Fruit fly (Drosophila melanogaster) whole organism, adult: ENCODE measurements around the gene dati.

Experiments used
- CG5204 ChIP-seq: fragments of 200-800 bp; sonication (Bioruptor generic); optimal IDR thresholded peaks from 2 replicates; lab custom pipeline; 2016; ENCODE audit warnings: missing biosample characterization, missing genetic modification characterization
- Clk ChIP-seq: fragments of 200-800 bp; sonication (Bioruptor generic); optimal IDR thresholded peaks from 2 replicates; lab custom pipeline; 2017; ENCODE audit warnings: missing biosample characterization, missing genetic modification characterization
- cnc ChIP-seq, 2 experiments: fragments of >200 bp; optimal IDR thresholded peaks; 2 replicates each; lab custom pipeline; 2017

dm6 chr4:398555-398954 lies 3.1 kb upstream of the dati start:
- no peak for TF ChIP-seq CG5204 (GFP tag; lab: Kevin White, UChicago)
- TF ChIP-seq Clk (GFP tag; lab: Kevin White, UChicago) = no peak
- TF ChIP-seq cnc (optimal IDR thresholded peaks at IDR 0.05; lab: Kevin White, UChicago) = no peak
